Worm (Caenorhabditis elegans) whole organism, L2 larva: Measurements from ENCODE around the gene F44F4.3.

ENCODE experiments used
- ZK546.5 ChIP-seq: sonication (generic microtip); optimal IDR thresholded peaks from 2 replicates; lab custom pipeline; 2017; ENCODE audit warnings: missing biosample characterization, missing genetic modification characterization
- blmp-1 ChIP-seq: sonication (generic microtip); optimal IDR thresholded peaks from 2 replicates; lab custom pipeline; 2017; ENCODE audit warnings: missing genetic modification characterization, mild to moderate bottlenecking, missing compliant biosample characterization, antibody characterized with exemption, moderate library complexity; ENCODE audit not compliant: insufficient read depth
- mab-5 ChIP-seq: fragments of 150-350 bp; optimal IDR thresholded peaks from 2 replicates; lab custom pipeline; 2014; ENCODE audit warnings: missing biosample characterization, missing genetic modification characterization
- peb-1 ChIP-seq: fragments of 150-350 bp; optimal IDR thresholded peaks from 2 replicates; lab custom pipeline; 2014; ENCODE audit warnings: missing biosample characterization, missing genetic modification characterization
- skn-1 ChIP-seq: sonication (generic microtip); optimal IDR thresholded peaks from 2 replicates; lab custom pipeline; 2017; ENCODE audit warnings: missing biosample characterization, missing genetic modification characterization
- snpc-4 ChIP-seq: fragments of 150-350 bp; optimal IDR thresholded peaks from 2 replicates; lab custom pipeline; 2014; ENCODE audit warnings: missing biosample characterization, missing genetic modification characterization
- unc-39 ChIP-seq: fragments of 150-350 bp; optimal IDR thresholded peaks from 2 replicates; lab custom pipeline; 2014; ENCODE audit warnings: missing biosample characterization, missing genetic modification characterization
- unc-62 ChIP-seq: fragments of 150-350 bp; optimal IDR thresholded peaks from 2 replicates; lab custom pipeline; 2014; ENCODE audit warnings: missing biosample characterization, missing genetic modification reagents, missing genetic modification characterization
- zag-1 ChIP-seq: fragments of 150-350 bp; optimal IDR thresholded peaks from 2 replicates; lab custom pipeline; 2014; ENCODE audit warnings: missing biosample characterization, missing genetic modification characterization
- ztf-1 ChIP-seq: fragments of 200-800 bp; sonication (Bioruptor generic); conservative IDR thresholded peaks from 2 replicates; pipeline ENCODE4 v1.3.6; 2022; ENCODE audit warnings: missing genetic modification characterization, missing compliant biosample characterization

DNA sequence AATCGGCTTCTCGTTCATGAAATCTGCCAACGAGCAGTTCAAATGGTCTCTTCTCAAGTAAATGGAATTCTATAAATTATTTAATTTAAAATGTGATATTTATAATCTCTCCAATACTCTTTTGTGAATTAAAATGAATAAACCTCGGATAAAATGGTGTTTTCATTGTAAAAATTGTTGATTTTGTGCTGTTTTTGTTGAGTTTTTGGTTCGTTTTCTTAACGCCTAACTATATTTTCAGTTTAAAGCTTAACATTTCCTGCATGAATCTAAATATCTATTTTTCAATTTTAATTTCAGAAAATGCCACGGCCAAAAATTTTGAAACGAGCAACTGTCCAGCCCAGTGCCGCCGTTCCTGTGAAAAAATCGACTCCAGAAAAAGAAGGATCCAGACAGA is 12.1 kb downstream of the F44F4.3 start, which contains the start of gene orc-2:
- TF ChIP-seq unc-62 (no peak), ztf-1 (GFP tag; lab: Robert Waterston, UW) (no peak), mab-5 (tag; lab: Kevin White, UChicago) (no peak), peb-1 (tag; lab: Kevin White, UChicago) (no peak), zag-1 (no peak), unc-39 (no peak), snpc-4 (tag; lab: Kevin White, UChicago) (no peak), skn-1 (tag; lab: Kevin White, UChicago) (no peak), blmp-1 (no peak), ZK546.5 (no peak)
